Fruit fly (Drosophila melanogaster) S2 (cell line): ENCODE measurements around the gene CG2680.

ENCODE experiments used
- CG8478 ChIP-seq: fragments of >200 bp; optimal IDR thresholded peaks from 2 replicates; lab custom pipeline; 2018
- CTCF ChIP-seq, 2 experiments: fragments of >200 bp; optimal IDR thresholded peaks; 2 replicates each; lab custom pipeline; 2018

DNA sequence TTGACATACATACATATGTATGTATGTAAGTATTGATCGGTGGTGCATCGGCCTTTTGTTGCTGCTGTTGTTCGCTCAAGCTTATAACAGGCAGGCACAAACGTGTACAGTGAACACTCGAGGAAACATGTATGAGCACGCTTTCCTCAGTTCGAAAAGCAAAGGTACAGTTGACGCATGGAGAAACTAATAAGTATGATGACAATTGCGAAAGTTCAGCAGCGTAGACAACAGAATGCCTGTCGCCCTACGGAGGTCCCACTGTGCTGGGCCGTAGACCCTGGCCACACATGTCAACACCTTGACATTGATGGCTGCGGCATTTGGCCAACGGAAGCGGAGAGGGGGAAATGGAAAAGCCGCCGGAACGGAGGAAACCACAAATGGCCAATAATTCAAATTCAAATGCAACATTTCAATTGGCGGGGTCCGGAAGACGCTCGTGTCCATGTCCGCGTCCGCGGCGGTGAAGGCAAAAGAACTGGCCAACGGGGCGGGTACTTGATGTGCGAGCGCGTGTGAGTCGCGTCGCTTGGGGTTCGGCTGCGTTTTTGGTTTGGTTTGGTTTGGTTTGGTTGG is 1.0 kb upstream of the CG2680 start, which contains the start of gene CG2681:
- TF ChIP-seq CTCF (optimal IDR thresholded peaks at IDR 0.05; lab: Kevin White, UChicago) (no peak), CG8478 (lab: Kevin White, UChicago) (no peak)
